Worm (Caenorhabditis elegans) whole organism, early embryonic: ENCODE measurements around the gene C09G9.5.

ENCODE experiments used
- ama-1 ChIP-seq: fragments of 150-350 bp; optimal IDR thresholded peaks from 2 replicates; lab custom pipeline; 2014
- hmbx-1 ChIP-seq: sonication (generic microtip); optimal IDR thresholded peaks from 2 replicates; lab custom pipeline; 2016; ENCODE audit warnings: mild to moderate bottlenecking, missing genetic modification characterization, missing compliant biosample characterization
- hmg-4 ChIP-seq: fragments of 200-800 bp; sonication (Bioruptor generic); optimal IDR thresholded peaks from 2 replicates; lab custom pipeline; 2018; ENCODE audit warnings: mild to moderate bottlenecking, missing genetic modification characterization, missing compliant biosample characterization
- tbx-37 ChIP-seq: fragments of 200-800 bp; sonication (Bioruptor generic); conservative IDR thresholded peaks from 2 replicates; pipeline ENCODE4 v1.3.6; 2022; ENCODE audit warnings: missing genetic modification reagents, missing genetic modification characterization, missing compliant biosample characterization

The C09G9.5 gene

ce11 chrIV:8933575-8933974 is 47.2 kb downstream of the C09G9.5 start, which contains the start of gene D1046.4:
TSS of gene D1046.4 (plus strand) at chrIV:8933875.
- TF ChIP-seq hmg-4 (GFP tag; lab: Kevin White, UChicago), result no peak
- no peak for TF ChIP-seq ama-1
- no peak for TF ChIP-seq tbx-37 (GFP tag; lab: Robert Waterston, UW)
- no peak for TF ChIP-seq hmbx-1 (tag; lab: Kevin White, UChicago)
